Worm (Caenorhabditis elegans): ENCODE measurements around the gene lin-25.

ce11 chrV:12670607-12671006, 20.9 kb downstream of the lin-25 start, which contains the start of gene srx-116:
- TF ChIP-seq bed-1 (GFP tag; IDR thresholded peaks at IDR 0.05) (no peak), ztf-28 (GFP tag; IDR thresholded peaks at IDR 0.05) (no peak), hrde-1 (tag; optimal IDR thresholded peaks at IDR 0.05; ENCODE audit: borderline replicate concordance) (no peak), snpc-4 (GFP tag; optimal IDR thresholded peaks at IDR 0.05) (no peak), snpc-4 (tag; optimal IDR thresholded peaks at IDR 0.05) (no peak), unc-62 (GFP tag; optimal IDR thresholded peaks at IDR 0.05) (no peak), efl-1 (GFP tag; optimal IDR thresholded peaks at IDR 0.05) (no peak), ztf-22 (GFP tag; optimal IDR thresholded peaks at IDR 0.05) (no peak), Y67H2A.10 (GFP tag; conservative IDR thresholded peaks at IDR 0.05) (no peak)
